Fruit fly (Drosophila melanogaster): ENCODE data around the gene ImpE2.

The ImpE2 gene

dm6 chr3L:3515280-3516020, 3.0 kb upstream of the ImpE2 start, which contains the start of gene Eip63E (continued):
- 0 out of 3 replicates have a peak, but pooled peaks have one; percentile 56 for TF ChIP-seq CG2199 (GFP tag; IDR thresholded peaks at IDR 0.05)
- TF ChIP-seq Side (GFP tag; optimal IDR thresholded peaks at IDR 0.05) = no peak
- TF ChIP-seq trem (tag; optimal IDR thresholded peaks at IDR 0.05) = peak; percentile 43
- no peak for TF ChIP-seq Hsf (GFP tag; optimal IDR thresholded peaks at IDR 0.05)
- no peak for TF ChIP-seq mam (GFP tag; optimal IDR thresholded peaks at IDR 0.05)
- no peak for TF ChIP-seq CG11085 (GFP tag; IDR thresholded peaks at IDR 0.05)
- no peak for TF ChIP-seq croc (GFP tag; conservative IDR thresholded peaks at IDR 0.05)
- no peak for TF ChIP-seq eve (GFP tag; optimal IDR thresholded peaks at IDR 0.05)
- no peak for TF ChIP-seq CG3407 (GFP tag; optimal IDR thresholded peaks at IDR 0.05)
- no peak for TF ChIP-seq CG9609 (GFP tag; optimal IDR thresholded peaks at IDR 0.05)
- TF ChIP-seq Oli (tag; optimal IDR thresholded peaks at IDR 0.05) = no peak
- TF ChIP-seq Dad (GFP tag; optimal IDR thresholded peaks at IDR 0.05) = no peak
- no peak for TF ChIP-seq Antp (GFP tag; optimal IDR thresholded peaks at IDR 0.05)
- no peak for TF ChIP-seq zen (tag; optimal IDR thresholded peaks at IDR 0.05)
- TF ChIP-seq CG12942 (GFP tag; optimal IDR thresholded peaks at IDR 0.05) = no peak
- peak; percentile 30; the same call in 1 of the 2 replicates for TF ChIP-seq hbn (GFP tag; IDR thresholded peaks at IDR 0.05; ENCODE audit: partially characterized antibody)
- 0 out of 2 replicates have a peak, but pooled peaks have one; percentile 26 for TF ChIP-seq CG31441 (GFP tag; IDR thresholded peaks at IDR 0.05)
- TF ChIP-seq CG5953 (GFP tag; IDR thresholded peaks at IDR 0.05) = no peak
- TF ChIP-seq CG6689 (GFP tag; IDR thresholded peaks at IDR 0.05) = no peak
- no peak for TF ChIP-seq CG7786 (GFP tag; optimal IDR thresholded peaks at IDR 0.05)
- peak; percentile 52 for TF ChIP-seq abd-A (tag; optimal IDR thresholded peaks at IDR 0.05)
- TF ChIP-seq sob (GFP tag; IDR thresholded peaks at IDR 0.05) = no peak
- TF ChIP-seq Nf-YC (tag; optimal IDR thresholded peaks at IDR 0.05) = peak; percentile 62
- no peak for TF ChIP-seq Ada2b (GFP tag; IDR thresholded peaks at IDR 0.05)
- no peak for TF ChIP-seq wdn (GFP tag; IDR thresholded peaks at IDR 0.05)
- TF ChIP-seq gcm (GFP tag; optimal IDR thresholded peaks at IDR 0.05) = no peak
- TF ChIP-seq CG10147 (GFP tag; optimal IDR thresholded peaks at IDR 0.05) = peak; percentile 31
- peak; percentile 67 for TF ChIP-seq sna (GFP tag; IDR thresholded peaks at IDR 0.05; ENCODE audit: partially characterized antibody)
- no peak for TF ChIP-seq Mad (GFP tag; optimal IDR thresholded peaks at IDR 0.05)
- TF ChIP-seq CG8944 (GFP tag; optimal IDR thresholded peaks at IDR 0.05) = no peak
- no peak for TF ChIP-seq da (GFP tag; optimal IDR thresholded peaks at IDR 0.05)
- 0 out of 2 replicates have a peak, but pooled peaks have one; percentile 9 for TF ChIP-seq CG9932 (GFP tag; IDR thresholded peaks at IDR 0.05)
- no peak for TF ChIP-seq trh (GFP tag; optimal IDR thresholded peaks at IDR 0.05)
- no peak for TF ChIP-seq H2.0 (GFP tag; IDR thresholded peaks at IDR 0.05)
- TF ChIP-seq Lim3 (GFP tag; IDR thresholded peaks at IDR 0.05) = no peak
- no peak for TF ChIP-seq sr (GFP tag; IDR thresholded peaks at IDR 0.05)
- TF ChIP-seq Med (GFP tag) = peak; percentile 81
- TF ChIP-seq klu (GFP tag; IDR thresholded peaks at IDR 0.05) = no peak
- TF ChIP-seq HLH54F (GFP tag; optimal IDR thresholded peaks at IDR 0.05) = no peak
- peak in 1 of 2 experiments; percentile 17 for TF ChIP-seq Hr78 (GFP tag; optimal IDR thresholded peaks at IDR 0.05)
- TF ChIP-seq NfI (GFP tag; optimal IDR thresholded peaks at IDR 0.05) = no peak
- peak; percentile 11 for TF ChIP-seq Elba2 (GFP tag; optimal IDR thresholded peaks at IDR 0.05)
- 0 out of 2 replicates have a peak, but pooled peaks have one; percentile 15 for TF ChIP-seq CG43689 (GFP tag; IDR thresholded peaks at IDR 0.05)
- no peak for TF ChIP-seq insv (GFP tag; optimal IDR thresholded peaks at IDR 0.05)
- TF ChIP-seq corto (GFP tag; optimal IDR thresholded peaks at IDR 0.05) = no peak
- TF ChIP-seq ttk (GFP tag; IDR thresholded peaks at IDR 0.05) = no peak
- TF ChIP-seq CG2120 (GFP tag; optimal IDR thresholded peaks at IDR 0.05) = no peak
- no peak for TF ChIP-seq bcd (GFP tag; optimal IDR thresholded peaks at IDR 0.05)
- no peak for TF ChIP-seq CG18599 (GFP tag; optimal IDR thresholded peaks at IDR 0.05)
- TF ChIP-seq pzg (GFP tag; optimal IDR thresholded peaks at IDR 0.05) = peak; percentile 79

Measured in whole organism, embryonic.